Worm (Caenorhabditis elegans) whole organism, L1 larva: Measurements from ENCODE around the gene nspf-2.

Experiments
- C16A3.4 ChIP-seq: fragments of 150-350 bp; optimal IDR thresholded peaks from 2 replicates; lab custom pipeline; 2014; ENCODE audit warnings: missing biosample characterization, missing genetic modification characterization
- F16B12.6 ChIP-seq: fragments of 150-350 bp; optimal IDR thresholded peaks from 2 replicates; lab custom pipeline; 2014; ENCODE audit warnings: missing biosample characterization, missing genetic modification characterization
- ama-1 ChIP-seq: fragments of 150-350 bp; optimal IDR thresholded peaks from 2 replicates; lab custom pipeline; 2014
- blmp-1 ChIP-seq: fragments of 150-350 bp; optimal IDR thresholded peaks from 2 replicates; lab custom pipeline; 2014; ENCODE audit warnings: missing biosample characterization, missing genetic modification characterization
- ceh-82 ChIP-seq, 3 experiments: fragments of 150-350 bp in 1 of 3; sonication (generic microtip) in 2 of 3; optimal IDR thresholded peaks; 2 replicates each; lab custom pipeline; 2014 to 2017; ENCODE audit warnings: missing biosample characterization in 3 of 3, missing genetic modification characterization in 3 of 3
- ces-1 ChIP-seq: fragments of 150-350 bp; optimal IDR thresholded peaks from 2 replicates; lab custom pipeline; 2014; ENCODE audit warnings: missing biosample characterization, missing genetic modification reagents, missing genetic modification characterization
- dpl-1 ChIP-seq, 3 experiments: fragments of 150-350 bp in 2 of 3; sonication (generic microtip) in 1 of 3; optimal IDR thresholded peaks; 2 replicates each; lab custom pipeline; 2014 to 2017; ENCODE audit warnings: missing biosample characterization in 3 of 3, missing genetic modification characterization in 3 of 3, missing genetic modification reagents in 3 of 3
- efl-1 ChIP-seq, 4 experiments: fragments of 150-350 bp; optimal IDR thresholded peaks in 3 of 4; peaks in 1 of 4; 1 replicate in 1 of 4; 2 replicates in 3 of 4; lab custom pipeline; 2014; ENCODE audit warnings: missing biosample characterization in 2 of 4, missing genetic modification characterization in 2 of 4, missing genetic modification reagents in 2 of 4
- fkh-10 ChIP-seq: sonication (generic microtip); optimal IDR thresholded peaks from 2 replicates; lab custom pipeline; 2017; ENCODE audit warnings: missing biosample characterization, missing genetic modification reagents, missing genetic modification characterization
- fkh-4 ChIP-seq: sonication (generic microtip); optimal IDR thresholded peaks from 2 replicates; lab custom pipeline; 2016; ENCODE audit warnings: missing compliant biosample characterization, missing genetic modification characterization, borderline replicate concordance
- fkh-8 ChIP-seq: sonication (generic microtip); optimal IDR thresholded peaks from 2 replicates; lab custom pipeline; 2016; ENCODE audit warnings: mild to moderate bottlenecking, missing genetic modification characterization, missing compliant biosample characterization
- lin-15B ChIP-seq: fragments of 150-350 bp; sonication (generic microtip); optimal IDR thresholded peaks from 3 replicates; lab custom pipeline; 2014; ENCODE audit warnings: missing biosample characterization, missing genetic modification characterization
- mep-1 ChIP-seq: fragments of 150-350 bp; optimal IDR thresholded peaks from 2 replicates; lab custom pipeline; 2014; ENCODE audit warnings: missing biosample characterization, missing genetic modification characterization
- nhr-11 ChIP-seq: fragments of 150-350 bp; optimal IDR thresholded peaks from 2 replicates; lab custom pipeline; 2014; ENCODE audit warnings: missing biosample characterization, missing genetic modification characterization
- nhr-19 ChIP-seq: fragments of 200-800 bp; sonication (Bioruptor generic); conservative IDR thresholded peaks from 2 replicates; pipeline ENCODE4 v1.3.6; 2022; ENCODE audit warnings: missing genetic modification characterization, missing compliant biosample characterization
- nhr-76 ChIP-seq: sonication (generic microtip); optimal IDR thresholded peaks from 2 replicates; lab custom pipeline; 2017; ENCODE audit warnings: missing biosample characterization, missing genetic modification characterization
- nhr-77 ChIP-seq: fragments of 150-350 bp; optimal IDR thresholded peaks from 2 replicates; lab custom pipeline; 2014; ENCODE audit warnings: missing biosample characterization, missing genetic modification characterization
- pqm-1 ChIP-seq: sonication (generic microtip); optimal IDR thresholded peaks from 3 replicates; lab custom pipeline; 2017; ENCODE audit warnings: missing biosample characterization, missing genetic modification characterization
- rnt-1 ChIP-seq: sonication (generic microtip); optimal IDR thresholded peaks from 2 replicates; lab custom pipeline; 2016; ENCODE audit warnings: mild to moderate bottlenecking, missing genetic modification characterization, moderate library complexity, missing compliant biosample characterization
- sup-37 ChIP-seq: fragments of 200-800 bp; sonication (Bioruptor generic); optimal IDR thresholded peaks from 2 replicates; lab custom pipeline; 2018; ENCODE audit warnings: mild to moderate bottlenecking, missing genetic modification characterization, missing compliant biosample characterization
- unc-130 ChIP-seq: fragments of 150-350 bp; optimal IDR thresholded peaks from 2 replicates; lab custom pipeline; 2017; ENCODE audit warnings: missing biosample characterization, missing genetic modification characterization, inconsistent platforms
- vab-15 ChIP-seq: sonication (generic microtip); optimal IDR thresholded peaks from 2 replicates; lab custom pipeline; 2017; ENCODE audit warnings: missing genotype, mild to moderate bottlenecking, missing genetic modification characterization, missing compliant biosample characterization
- xbp-1 ChIP-seq: sonication (generic microtip); optimal IDR thresholded peaks from 2 replicates; lab custom pipeline; 2016; ENCODE audit warnings: missing genetic modification characterization, missing compliant biosample characterization
- ztf-11 ChIP-seq, 2 experiments: sonication (generic microtip); optimal IDR thresholded peaks; 2 replicates each; lab custom pipeline; 2016 to 2017; ENCODE audit warnings: missing genetic modification characterization in 2 of 2, missing biosample characterization in 1 of 2, missing compliant biosample characterization in 1 of 2
- ztf-4 ChIP-seq: fragments of 150-350 bp; optimal IDR thresholded peaks from 2 replicates; lab custom pipeline; 2014; ENCODE audit warnings: missing biosample characterization, missing genetic modification characterization

Gene nspf-2

ce11 chrII:2735192-2735591, 46.5 kb downstream of the nspf-2 start, which contains the start of gene wdr-31:
TSS of gene wdr-31 (minus strand) at chrII:2735292.
- TF ChIP-seq nhr-19 (GFP tag; lab: Robert Waterston, UW) (no peak), fkh-8 (tag; lab: Kevin White, UChicago) (peak; percentile 39), fkh-4 (no peak), vab-15 (no peak), ztf-4 (tag; lab: Kevin White, UChicago) (no peak), unc-130 (tag; lab: Kevin White, UChicago) (no peak), mep-1 (tag; lab: Kevin White, UChicago) (no peak)

ce11 chrII:2735644-2736043, 46.9 kb downstream of the nspf-2 start:
- TF ChIP-seq rnt-1 (peak; percentile 0), ceh-82 (tag; optimal IDR thresholded peaks at IDR 0.05; lab: Kevin White, UChicago) (no peak), F16B12.6 (tag; lab: Kevin White, UChicago) (no peak), ces-1 (GFP tag; lab: Kevin White, UChicago) (no peak), nhr-11 (no peak), xbp-1 (no peak), efl-1 (optimal IDR thresholded peaks at IDR 0.05; lab: Kevin White, UChicago) (no peak), efl-1 (GFP tag; optimal IDR thresholded peaks at IDR 0.05 in 1 of 2; lab: Kevin White, UChicago) (peak in 1 of 2 experiments; percentile 24), ama-1 (no peak), pqm-1 (no peak), sup-37 (GFP tag; lab: Kevin White, UChicago) (no peak), C16A3.4 (tag; lab: Kevin White, UChicago) (no peak), vab-15 (no peak), fkh-8 (tag; lab: Kevin White, UChicago) (no peak), fkh-10 (GFP tag; lab: Kevin White, UChicago) (no peak), ztf-11 (tag; optimal IDR thresholded peaks at IDR 0.05; lab: Kevin White, UChicago) (no peak), dpl-1 (GFP tag; optimal IDR thresholded peaks at IDR 0.05; lab: Kevin White, UChicago) (no peak), lin-15B (tag; lab: Kevin White, UChicago) (no peak), blmp-1 (tag; lab: Kevin White, UChicago) (no peak)

- TF ChIP-seq efl-1 (optimal IDR thresholded peaks at IDR 0.05; lab: Kevin White, UChicago) (no peak), efl-1 (GFP tag; optimal IDR thresholded peaks at IDR 0.05 in 1 of 2; lab: Kevin White, UChicago) (peak in 1 of 2 experiments; percentile 60), mep-1 (tag; lab: Kevin White, UChicago) (no peak)
Observed at ce11 chrII:2736156-2736728, 47.5 kb downstream of the nspf-2 start, which contains the start of gene T05A8.8. TSS of gene T05A8.8 (plus strand) at chrII:2736678.

- TF ChIP-seq efl-1 (optimal IDR thresholded peaks at IDR 0.05; lab: Kevin White, UChicago), result no peak
- peak in 1 of 2 experiments; percentile 68 for TF ChIP-seq efl-1 (GFP tag; optimal IDR thresholded peaks at IDR 0.05 in 1 of 2; lab: Kevin White, UChicago)
- TF ChIP-seq nhr-77 (tag; lab: Kevin White, UChicago), result no peak
- no peak for TF ChIP-seq pqm-1
- no peak for TF ChIP-seq nhr-76 (tag; lab: Kevin White, UChicago)
Observed at ce11 chrII:2736938-2737337, 48.2 kb downstream of the nspf-2 start.
